Worm (Caenorhabditis elegans): ENCODE measurements around the gene K02F3.12.

DNA sequence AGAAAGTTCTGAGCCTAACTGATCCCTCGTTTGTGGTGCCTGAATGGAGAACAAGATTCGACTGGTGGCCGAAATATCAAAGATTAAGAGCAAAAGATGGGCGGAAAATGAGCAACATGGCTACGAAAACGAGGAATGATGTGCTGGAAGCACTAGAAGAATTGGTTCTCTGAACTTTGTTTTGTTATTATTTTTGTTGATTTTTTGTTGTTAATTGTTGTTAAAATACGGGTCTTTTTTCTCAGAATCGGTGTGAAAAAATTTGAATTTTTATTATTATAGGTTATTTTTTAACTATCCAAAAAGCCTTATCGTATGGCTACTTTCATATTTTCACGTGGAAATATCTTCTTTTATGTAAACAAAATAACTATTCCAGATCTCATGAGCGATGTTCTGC is at the start of gene K02F3.12:
- TF ChIP-seq elt-1 (tag; optimal IDR thresholded peaks at IDR 0.05; ENCODE audit: borderline replicate concordance, insufficient read depth) (no peak), sptf-1 (tag; optimal IDR thresholded peaks at IDR 0.05) (no peak), blmp-1 (tag; optimal IDR thresholded peaks at IDR 0.05) (no peak), snpc-4 (tag; optimal IDR thresholded peaks at IDR 0.05) (no peak), ztf-11 (tag; optimal IDR thresholded peaks at IDR 0.05) (no peak), ceh-43 (GFP tag; optimal IDR thresholded peaks at IDR 0.05) (no peak), tbx-8 (GFP tag; optimal IDR thresholded peaks at IDR 0.05) (no peak), unc-39 (tag; optimal IDR thresholded peaks at IDR 0.05) (no peak), nhr-12 (tag; optimal IDR thresholded peaks at IDR 0.05) (no peak), ces-1 (GFP tag; optimal IDR thresholded peaks at IDR 0.05) (no peak)
